Fruit fly (Drosophila melanogaster) whole organism, embryonic: ENCODE measurements around the gene CG31872.

ENCODE experiments used
- ATbp ChIP-seq: fragments of 200-800 bp; sonication (Bioruptor generic); optimal IDR thresholded peaks from 2 replicates; lab custom pipeline; 2017; ENCODE audit warnings: missing biosample characterization, mild to moderate bottlenecking, missing genetic modification characterization, missing genetic modification reagents
- Abd-B ChIP-seq: fragments of 200-800 bp; sonication (Bioruptor generic); optimal IDR thresholded peaks from 2 replicates; lab custom pipeline; 2018; ENCODE audit warnings: missing biosample characterization, mild to moderate bottlenecking, missing genetic modification characterization, moderate library complexity
- Aef1 ChIP-seq: fragments of 200-800 bp; sonication (Bioruptor generic); IDR thresholded peaks from 3 replicates; pipeline ENCODE4 v1.3.6; 2022; ENCODE audit warnings: missing biosample characterization, missing genetic modification characterization
- Awh ChIP-seq: fragments of 200-800 bp; sonication (Bioruptor generic); IDR thresholded peaks from 2 replicates; pipeline ENCODE4, ENCODE4 v1.3.6; 2022; ENCODE audit warnings: missing biosample characterization, missing genetic modification characterization
- B-H1 ChIP-seq: fragments of 200-800 bp; sonication (Bioruptor generic); IDR thresholded peaks from 3 replicates; pipeline ENCODE4 v1.3.6; 2022; ENCODE audit warnings: missing biosample characterization, missing genetic modification characterization
- CG10267 ChIP-seq: fragments of 200-800 bp; sonication (Bioruptor generic); optimal IDR thresholded peaks from 2 replicates; lab custom pipeline; 2018; ENCODE audit warnings: missing biosample characterization, mild to moderate bottlenecking, missing genetic modification characterization, moderate library complexity
- CG10366 ChIP-seq: fragments of 200-800 bp; sonication (Bioruptor generic); IDR thresholded peaks from 2 replicates; pipeline ENCODE4 v1.3.6; 2022; ENCODE audit warnings: missing biosample characterization, missing genetic modification characterization
- CG10462 ChIP-seq: fragments of 200-800 bp; sonication (Bioruptor generic); optimal IDR thresholded peaks from 2 replicates; lab custom pipeline; 2016; ENCODE audit warnings: missing biosample characterization, missing genetic modification characterization
- CG11504 ChIP-seq: fragments of 200-800 bp; sonication (Bioruptor generic); optimal IDR thresholded peaks from 3 replicates; lab custom pipeline; 2019; ENCODE audit warnings: missing biosample characterization, mild to moderate bottlenecking, missing genetic modification characterization, moderate library complexity
- CG12236 ChIP-seq: fragments of 200-800 bp; sonication (Bioruptor generic); optimal IDR thresholded peaks from 2 replicates; lab custom pipeline; 2016; ENCODE audit warnings: missing biosample characterization, missing genetic modification characterization
- CG12299 ChIP-seq: fragments of 200-800 bp; sonication (Bioruptor generic); optimal IDR thresholded peaks from 2 replicates; lab custom pipeline; 2018; ENCODE audit warnings: missing biosample characterization, mild to moderate bottlenecking, missing genetic modification characterization
- CG14014 ChIP-seq: fragments of 200-800 bp; sonication (Bioruptor generic); IDR thresholded peaks from 2 replicates; pipeline ENCODE4 v1.3.6; 2022; ENCODE audit warnings: missing biosample characterization, missing genetic modification characterization
- CG14710 ChIP-seq: fragments of 200-800 bp; sonication (Bioruptor generic); optimal IDR thresholded peaks from 3 replicates; lab custom pipeline; 2019; ENCODE audit warnings: missing biosample characterization, mild to moderate bottlenecking, missing genetic modification characterization, moderate library complexity
- CG17829 ChIP-seq: fragments of 200-800 bp; optimal IDR thresholded peaks from 2 replicates; lab custom pipeline; 2019; ENCODE audit warnings: missing biosample characterization, mild to moderate bottlenecking, missing genetic modification characterization, moderate library complexity
- CG18476 ChIP-seq: fragments of 200-800 bp; sonication (Bioruptor generic); optimal IDR thresholded peaks from 2 replicates; lab custom pipeline; 2016; ENCODE audit warnings: missing biosample characterization, mild to moderate bottlenecking, missing genetic modification characterization
- CG7271 ChIP-seq: fragments of 200-800 bp; sonication (Bioruptor generic); optimal IDR thresholded peaks from 2 replicates; lab custom pipeline; 2018; ENCODE audit warnings: missing biosample characterization, mild to moderate bottlenecking, missing genetic modification characterization, moderate library complexity
- CG7987 ChIP-seq: fragments of 200-800 bp; sonication (Bioruptor generic); optimal IDR thresholded peaks from 2 replicates; lab custom pipeline; 2018; ENCODE audit warnings: missing biosample characterization, mild to moderate bottlenecking, missing genetic modification characterization, moderate library complexity
- CHES-1-like ChIP-seq: fragments of 200-800 bp; sonication (Bioruptor generic); optimal IDR thresholded peaks from 2 replicates; lab custom pipeline; 2016; ENCODE audit warnings: missing biosample characterization, missing genetic modification characterization
- CTCF ChIP-seq: fragments of 200-800 bp; sonication (Bioruptor generic); optimal IDR thresholded peaks from 2 replicates; lab custom pipeline; 2017; ENCODE audit warnings: missing biosample characterization, mild to moderate bottlenecking, missing genetic modification characterization, moderate library complexity
- D19A ChIP-seq: fragments of 200-800 bp; optimal IDR thresholded peaks from 3 replicates; lab custom pipeline; 2019; ENCODE audit warnings: missing biosample characterization, mild to moderate bottlenecking, missing genetic modification characterization, moderate library complexity
- Deaf1 ChIP-seq: fragments of 200-800 bp; optimal IDR thresholded peaks from 3 replicates; lab custom pipeline; 2019; ENCODE audit warnings: missing biosample characterization, mild to moderate bottlenecking, missing genetic modification characterization, moderate library complexity
- Dek ChIP-seq: fragments of 200-800 bp; sonication (Bioruptor generic); optimal IDR thresholded peaks from 3 replicates; lab custom pipeline; 2019; ENCODE audit warnings: missing biosample characterization, mild to moderate bottlenecking, missing genetic modification characterization, moderate library complexity
- Ets65A ChIP-seq: fragments of 200-800 bp; sonication (Bioruptor generic); peaks from one replicate; lab custom pipeline; 2016; ENCODE audit warnings: missing biosample characterization, missing genetic modification characterization
- GATAe ChIP-seq: fragments of 200-800 bp; sonication (Bioruptor generic); conservative IDR thresholded peaks from 2 replicates; pipeline ENCODE4 v1.3.6; 2022; ENCODE audit warnings: missing biosample characterization, missing genetic modification characterization
- Kr ChIP-seq: fragments of 200-800 bp; sonication (Bioruptor generic); optimal IDR thresholded peaks from 2 replicates; lab custom pipeline; 2017; ENCODE audit warnings: missing biosample characterization, mild to moderate bottlenecking, missing genetic modification characterization
- Max ChIP-seq: fragments of 200-800 bp; sonication (Bioruptor generic); optimal IDR thresholded peaks from 2 replicates; lab custom pipeline; 2016; ENCODE audit warnings: missing biosample characterization, mild to moderate bottlenecking, missing genetic modification characterization
- PHDP ChIP-seq: fragments of 200-800 bp; sonication (Bioruptor generic); optimal IDR thresholded peaks from 3 replicates; lab custom pipeline; 2018; ENCODE audit warnings: missing biosample characterization, mild to moderate bottlenecking, missing genetic modification characterization, moderate library complexity
- Sox102F ChIP-seq: fragments of 200-800 bp; sonication (Bioruptor generic); optimal IDR thresholded peaks from 2 replicates; lab custom pipeline; 2018; ENCODE audit warnings: missing biosample characterization, mild to moderate bottlenecking, missing genetic modification characterization, moderate library complexity
- TFAM ChIP-seq: fragments of 200-800 bp; sonication (Bioruptor generic); optimal IDR thresholded peaks from 2 replicates; lab custom pipeline; 2017; ENCODE audit warnings: missing biosample characterization, missing genetic modification characterization, inconsistent platforms
- Taf1 ChIP-seq: fragments of 200-800 bp; sonication (Bioruptor generic); IDR thresholded peaks from 2 replicates; pipeline ENCODE4 v1.3.6; 2022; ENCODE audit warnings: missing biosample characterization, missing genetic modification characterization
- Tbp ChIP-seq: fragments of >200 bp; optimal IDR thresholded peaks from 2 replicates; lab custom pipeline; 2018; ENCODE audit warnings: missing biosample characterization, missing genetic modification characterization
- ara ChIP-seq: fragments of 200-800 bp; sonication (Bioruptor generic); IDR thresholded peaks from 2 replicates; pipeline ENCODE4 v1.3.6; 2022; ENCODE audit warnings: missing biosample characterization, missing genetic modification characterization
- dimm ChIP-seq: fragments of 200-800 bp; sonication (Bioruptor generic); IDR thresholded peaks from 2 replicates; pipeline ENCODE4 v1.3.6; 2022; ENCODE audit warnings: missing biosample characterization, missing genetic modification characterization
- emc ChIP-seq: fragments of 200-800 bp; sonication (Bioruptor generic); optimal IDR thresholded peaks from 2 replicates; lab custom pipeline; 2016; ENCODE audit warnings: missing biosample characterization, missing genetic modification characterization
- en ChIP-seq: fragments of 200-800 bp; sonication (Bioruptor generic); optimal IDR thresholded peaks from 2 replicates; lab custom pipeline; 2016; ENCODE audit warnings: missing biosample characterization, missing genetic modification characterization
- eyg ChIP-seq: fragments of 200-800 bp; sonication (Bioruptor generic); optimal IDR thresholded peaks from 3 replicates; lab custom pipeline; 2016; ENCODE audit warnings: missing biosample characterization, missing genetic modification characterization
- grn ChIP-seq: fragments of 200-800 bp; sonication (Bioruptor generic); optimal IDR thresholded peaks from 3 replicates; lab custom pipeline; 2017; ENCODE audit warnings: missing biosample characterization, missing genetic modification characterization
- gsb ChIP-seq: fragments of 200-800 bp; sonication (Bioruptor generic); IDR thresholded peaks from 2 replicates; pipeline ENCODE4 v1.3.6; 2022; ENCODE audit warnings: missing biosample characterization, missing genetic modification characterization
- h ChIP-seq: fragments of >200 bp; optimal IDR thresholded peaks from 2 replicates; lab custom pipeline; 2017
- hkb ChIP-seq, 2 experiments: fragments of 200-800 bp in 1 of 2; fragments of >200 bp in 1 of 2; sonication (Bioruptor generic) in 1 of 2; IDR thresholded peaks in 1 of 2; optimal IDR thresholded peaks in 1 of 2; 2 replicates each; pipeline versions ENCODE4 v1.3.6 to Lab custom; 2017 to 2022; ENCODE audit warnings: missing biosample characterization in 1 of 2, missing genetic modification characterization in 1 of 2
- jigr1 ChIP-seq: fragments of 200-800 bp; sonication (Bioruptor generic); IDR thresholded peaks from 3 replicates; pipeline ENCODE4 v1.3.6; 2022; ENCODE audit warnings: missing biosample characterization, missing genetic modification characterization
- lbe ChIP-seq: fragments of 200-800 bp; sonication (Bioruptor generic); optimal IDR thresholded peaks from 2 replicates; lab custom pipeline; 2016; ENCODE audit warnings: missing biosample characterization, mild to moderate bottlenecking, missing genetic modification characterization
- lov ChIP-seq, 2 experiments: fragments of 200-800 bp in 1 of 2; fragments of >200 bp in 1 of 2; sonication (Bioruptor generic) in 1 of 2; IDR thresholded peaks in 1 of 2; optimal IDR thresholded peaks in 1 of 2; 2 replicates in 1 of 2; 3 replicates in 1 of 2; pipeline versions ENCODE4 v1.3.6 to Lab custom; 2017 to 2022; ENCODE audit warnings: missing biosample characterization in 1 of 2, missing genetic modification characterization in 1 of 2
- nom ChIP-seq: fragments of 200-800 bp; sonication (Bioruptor generic); optimal IDR thresholded peaks from 2 replicates; lab custom pipeline; 2017; ENCODE audit warnings: missing biosample characterization, missing genetic modification characterization, mild to moderate bottlenecking, moderate library complexity, missing genetic modification reagents
- oc ChIP-seq: fragments of 200-800 bp; sonication (Bioruptor generic); optimal IDR thresholded peaks from 2 replicates; lab custom pipeline; 2018; ENCODE audit warnings: missing biosample characterization, mild to moderate bottlenecking, missing genetic modification characterization, moderate library complexity
- prd ChIP-seq, 3 experiments: fragments of >200 bp in 2 of 3; fragments of 200-800 bp in 1 of 3; sonication (Bioruptor generic) in 1 of 3; optimal IDR thresholded peaks in 2 of 3; IDR thresholded peaks in 1 of 3; 2 replicates in 2 of 3; 3 replicates in 1 of 3; pipeline versions ENCODE4 v1.3.6 to Lab custom; 2017 to 2022; ENCODE audit warnings: missing biosample characterization in 1 of 3, missing genetic modification characterization in 1 of 3
- scrt ChIP-seq: fragments of 200-800 bp; sonication (Bioruptor generic); optimal IDR thresholded peaks from 2 replicates; lab custom pipeline; 2018; ENCODE audit warnings: missing biosample characterization, mild to moderate bottlenecking, missing genetic modification characterization, moderate library complexity
- sd ChIP-seq: fragments of 200-800 bp; sonication (Bioruptor generic); optimal IDR thresholded peaks from 3 replicates; lab custom pipeline; 2018; ENCODE audit warnings: missing biosample characterization, mild to moderate bottlenecking, missing genetic modification characterization, moderate library complexity
- sens-2 ChIP-seq: fragments of 200-800 bp; sonication (Bioruptor generic); IDR thresholded peaks from 2 replicates; pipeline ENCODE4 v1.3.6; 2022; ENCODE audit warnings: missing biosample characterization, missing genetic modification characterization
- sim ChIP-seq: fragments of 200-800 bp; sonication (Bioruptor generic); IDR thresholded peaks from 2 replicates; pipeline ENCODE4 v1.3.6; 2022; ENCODE audit warnings: missing biosample characterization, missing genetic modification characterization
- so ChIP-seq: fragments of 200-800 bp; sonication (Bioruptor generic); IDR thresholded peaks from 3 replicates; pipeline ENCODE4 v1.3.6; 2022; ENCODE audit warnings: missing biosample characterization, missing genetic modification characterization
- unc-4 ChIP-seq: fragments of 200-800 bp; sonication (Bioruptor generic); IDR thresholded peaks from 2 replicates; pipeline ENCODE4 v1.3.6; 2022; ENCODE audit warnings: missing biosample characterization, missing genetic modification characterization; ENCODE audit not compliant: partially characterized antibody

CG31872 gene

dm6 chr2L:10615889-10616288, 23.8 kb upstream of the CG31872 start (continued):
- TF ChIP-seq sens-2 (GFP tag; lab: Robert Waterston, UW) (no peak), nom (GFP tag; lab: Kevin White, UChicago) (no peak), hkb (optimal IDR thresholded peaks at IDR 0.05; lab: Kevin White, UChicago) (no peak), hkb (GFP tag; IDR thresholded peaks at IDR 0.05; lab: Robert Waterston, UW) (no peak; the same call in 1 of the 2 replicates), CG14014 (GFP tag; lab: Robert Waterston, UW) (no peak), CHES-1-like (no peak), gsb (GFP tag; lab: Robert Waterston, UW) (no peak), CG17829 (tag; lab: Kevin White, UChicago) (no peak), unc-4 (GFP tag; lab: Robert Waterston, UW) (no peak), lov (optimal IDR thresholded peaks at IDR 0.05; lab: Kevin White, UChicago) (no peak), lov (GFP tag; IDR thresholded peaks at IDR 0.05; lab: Robert Waterston, UW) (no peak), CG10366 (GFP tag; lab: Robert Waterston, UW) (no peak), CG11504 (tag; lab: Kevin White, UChicago) (peak; percentile 5), lbe (GFP tag; lab: Kevin White, UChicago) (no peak), Sox102F (GFP tag; lab: Kevin White, UChicago) (peak; percentile 9), emc (GFP tag; lab: Kevin White, UChicago) (no peak), PHDP (tag; lab: Kevin White, UChicago) (no peak), Dek (no peak), TFAM (no peak), Kr (GFP tag; lab: Kevin White, UChicago) (no peak), sim (no peak), CG10267 (no peak), Ets65A (GFP tag; lab: Kevin White, UChicago) (no peak), CG12236 (GFP tag; lab: Kevin White, UChicago) (no peak), prd (optimal IDR thresholded peaks at IDR 0.05; lab: Kevin White, UChicago) (no peak), prd (GFP tag; IDR thresholded peaks at IDR 0.05; lab: Robert Waterston, UW) (no peak), en (no peak), jigr1 (GFP tag; lab: Robert Waterston, UW) (no peak), grn (GFP tag; lab: Kevin White, UChicago) (no peak), CG7271 (tag; lab: Kevin White, UChicago) (no peak), D19A (no peak), ATbp (GFP tag; lab: Kevin White, UChicago) (peak; percentile 7), ara (GFP tag; lab: Robert Waterston, UW) (no peak), CTCF (GFP tag; lab: Kevin White, UChicago) (no peak), B-H1 (GFP tag; lab: Robert Waterston, UW) (no peak), dimm (GFP tag; lab: Robert Waterston, UW) (no peak), so (GFP tag; lab: Robert Waterston, UW) (0 out of 3 replicates have a peak, but pooled peaks have one; percentile 25), Abd-B (GFP tag; lab: Kevin White, UChicago) (no peak), oc (tag; lab: Kevin White, UChicago) (no peak), scrt (GFP tag; lab: Kevin White, UChicago) (no peak), CG18476 (no peak), CG10462 (GFP tag; lab: Kevin White, UChicago) (no peak)

dm6 chr2L:10616767-10617166, 23.0 kb upstream of the CG31872 start:
- TF ChIP-seq Deaf1 (tag; lab: Kevin White, UChicago) = peak; percentile 41
- TF ChIP-seq Awh (GFP tag; lab: Robert Waterston, UW) = peak; percentile 90
- TF ChIP-seq CG14710 = peak; percentile 72
- TF ChIP-seq emc (GFP tag; lab: Kevin White, UChicago) = no peak
- peak; percentile 11; the same call in 1 of the 2 replicates for TF ChIP-seq Taf1 (GFP tag; lab: Robert Waterston, UW)
- TF ChIP-seq GATAe (GFP tag; lab: Robert Waterston, UW) = 0 out of 2 replicates have a peak, but pooled peaks have one; percentile 25
- TF ChIP-seq Max (GFP tag; lab: Kevin White, UChicago) = peak; percentile 39
- TF ChIP-seq sd (tag; lab: Kevin White, UChicago) = no peak
- no peak for TF ChIP-seq CG12299
- TF ChIP-seq CG7271 (tag; lab: Kevin White, UChicago) = no peak
- no peak for TF ChIP-seq Tbp
- peak; percentile 75; the same call in 2 of the 3 replicates for TF ChIP-seq Aef1 (GFP tag; lab: Robert Waterston, UW)
- no peak for TF ChIP-seq CG7987
- peak; percentile 46 for TF ChIP-seq eyg (GFP tag; lab: Kevin White, UChicago)
- TF ChIP-seq Sox102F (GFP tag; lab: Kevin White, UChicago) = peak; percentile 84
- TF ChIP-seq h (lab: Kevin White, UChicago) = no peak
